Worm (Caenorhabditis elegans): ENCODE data around the gene gfm-1.
A peak's percentile ranks its signal among the peaks of the same experiment; 100 is the strongest.

Gene gfm-1

DNA sequence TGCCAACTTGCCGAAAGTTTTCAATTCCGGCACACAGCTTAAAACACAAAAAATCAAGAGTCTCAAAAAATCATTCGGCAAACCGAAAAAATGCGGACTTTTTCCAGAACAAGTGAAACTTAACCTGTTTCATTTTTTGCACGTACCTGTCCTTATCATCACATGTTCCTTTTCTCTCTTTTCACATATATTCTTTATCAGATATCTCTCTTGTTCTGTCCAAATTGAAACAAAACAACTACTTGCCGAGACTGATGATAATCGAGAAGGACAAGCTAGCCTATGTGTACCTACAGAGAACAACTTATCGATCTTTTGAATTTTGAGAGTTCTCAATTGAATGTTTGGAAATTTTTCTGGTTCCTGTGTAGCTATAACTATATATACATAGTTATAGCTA, 32.7 kb downstream of the gfm-1 start (continued):
- no peak for TF ChIP-seq lin-39 (tag; optimal IDR thresholded peaks at IDR 0.05)
- no peak for TF ChIP-seq ets-5 (GFP tag; IDR thresholded peaks at IDR 0.05)
- TF ChIP-seq mef-2 (tag; optimal IDR thresholded peaks at IDR 0.05), result no peak
- no peak for TF ChIP-seq jun-1 (tag; optimal IDR thresholded peaks at IDR 0.05)
- no peak for TF ChIP-seq dsc-1 (tag; optimal IDR thresholded peaks at IDR 0.05)
- TF ChIP-seq fkh-4 (tag; optimal IDR thresholded peaks at IDR 0.05; ENCODE audit: borderline replicate concordance), result no peak
- no peak for TF ChIP-seq ceh-88 (GFP tag; IDR thresholded peaks at IDR 0.05)
- peak; percentile 8 for TF ChIP-seq tbx-2 (tag; optimal IDR thresholded peaks at IDR 0.05)
- TF ChIP-seq hlh-4 (tag; optimal IDR thresholded peaks at IDR 0.05), result no peak
- peak in 1 of 2 experiments; percentile 10 for TF ChIP-seq lsy-2 (tag; optimal IDR thresholded peaks at IDR 0.05)
- no peak for TF ChIP-seq zag-1 (tag; optimal IDR thresholded peaks at IDR 0.05)
- TF ChIP-seq pqm-1 (tag; optimal IDR thresholded peaks at IDR 0.05), result no peak
- TF ChIP-seq sup-37 (GFP tag; optimal IDR thresholded peaks at IDR 0.05), result no peak
- no peak for TF ChIP-seq Y116A8C.19 (tag; optimal IDR thresholded peaks at IDR 0.05; ENCODE audit: borderline replicate concordance)
- TF ChIP-seq lin-14 (GFP tag; optimal IDR thresholded peaks at IDR 0.05), result no peak
- TF ChIP-seq mab-9 (GFP tag; IDR thresholded peaks at IDR 0.05), result no peak
- no peak for TF ChIP-seq alr-1 (tag; optimal IDR thresholded peaks at IDR 0.05; ENCODE audit: borderline replicate concordance)
- peak; percentile 12 for TF ChIP-seq nhr-20 (tag; optimal IDR thresholded peaks at IDR 0.05)
- TF ChIP-seq pax-3 (tag; optimal IDR thresholded peaks at IDR 0.05), result no peak
- TF ChIP-seq unc-62 (GFP tag; optimal IDR thresholded peaks at IDR 0.05), result no peak
- TF ChIP-seq nhr-12 (tag; optimal IDR thresholded peaks at IDR 0.05), result no peak

ce11 chrII:13152409-13152808, 35.1 kb downstream of the gfm-1 start:
- TF ChIP-seq aly-2 (tag; optimal IDR thresholded peaks at IDR 0.05), result no peak
- no peak for TF ChIP-seq sox-4 (tag; optimal IDR thresholded peaks at IDR 0.05)
- TF ChIP-seq nhr-12 (tag; optimal IDR thresholded peaks at IDR 0.05), result no peak
- TF ChIP-seq hlh-4 (tag; optimal IDR thresholded peaks at IDR 0.05), result no peak
- no peak for TF ChIP-seq F16B12.6 (tag; optimal IDR thresholded peaks at IDR 0.05)
- TF ChIP-seq rnt-1 (tag; optimal IDR thresholded peaks at IDR 0.05), result no peak
- TF ChIP-seq nhr-11 (tag; optimal IDR thresholded peaks at IDR 0.05), result no peak
- no peak for TF ChIP-seq ceh-82 (tag; optimal IDR thresholded peaks at IDR 0.05)
- no peak for TF ChIP-seq irx-1 (tag; optimal IDR thresholded peaks at IDR 0.05)
- TF ChIP-seq dpl-1 (GFP tag; optimal IDR thresholded peaks at IDR 0.05), result no peak
- no peak for TF ChIP-seq ces-1 (GFP tag; optimal IDR thresholded peaks at IDR 0.05)
- TF ChIP-seq unc-30 (tag; optimal IDR thresholded peaks at IDR 0.05), result no peak

DNA sequence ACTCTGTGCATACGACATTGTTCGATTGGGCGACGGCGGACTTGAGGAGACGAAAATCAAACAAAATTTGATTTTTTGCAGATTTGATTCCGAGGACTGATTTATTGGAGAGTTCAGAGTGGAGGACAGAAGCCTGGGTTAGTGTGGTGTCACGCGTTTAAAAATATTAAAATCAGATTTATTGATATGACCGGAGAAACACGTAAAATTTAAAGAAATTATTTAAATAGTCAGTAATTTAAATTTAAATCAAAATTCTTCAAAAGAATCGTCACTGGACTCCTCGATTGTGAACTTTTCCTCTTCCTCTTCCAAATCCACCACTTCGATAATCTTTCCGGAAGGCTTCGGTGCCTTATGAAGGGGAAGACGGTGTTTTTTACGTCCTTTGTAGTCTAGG, 36.0 kb downstream of the gfm-1 start, which contains the start of gene spe-18:
TSS of gene spe-18 (minus strand) at position 101 of the 400 bp plus-strand sequence.
- TF ChIP-seq efl-1 (optimal IDR thresholded peaks at IDR 0.05) (no peak), efl-1 (GFP tag; optimal IDR thresholded peaks at IDR 0.05 in 1 of 2) (peak in 1 of 2 experiments; percentile 46), ceh-63 (GFP tag; optimal IDR thresholded peaks at IDR 0.05) (no peak)

- TF ChIP-seq lin-35 (GFP tag; optimal IDR thresholded peaks at IDR 0.05) (no peak), dpl-1 (GFP tag; optimal IDR thresholded peaks at IDR 0.05) (peak in 1 of 3 experiments; percentile 15), nhr-12 (tag; optimal IDR thresholded peaks at IDR 0.05) (no peak), fkh-8 (tag; optimal IDR thresholded peaks at IDR 0.05) (no peak), mdl-1 (tag; optimal IDR thresholded peaks at IDR 0.05) (no peak), unc-130 (tag; optimal IDR thresholded peaks at IDR 0.05) (no peak), efl-1 (optimal IDR thresholded peaks at IDR 0.05) (no peak), efl-1 (GFP tag; optimal IDR thresholded peaks at IDR 0.05 in 1 of 2) (peak in 1 of 2 experiments; percentile 4), ama-1 (optimal IDR thresholded peaks at IDR 0.05) (no peak), hlh-17 (GFP tag; optimal IDR thresholded peaks at IDR 0.05; ENCODE audit: borderline replicate concordance) (no peak), ceh-88 (GFP tag; IDR thresholded peaks at IDR 0.05) (no peak), fkh-4 (tag; optimal IDR thresholded peaks at IDR 0.05; ENCODE audit: borderline replicate concordance) (no peak), dsc-1 (tag; optimal IDR thresholded peaks at IDR 0.05) (no peak), pag-3 (tag; optimal IDR thresholded peaks at IDR 0.05; ENCODE audit: borderline replicate concordance, insufficient read depth) (no peak), sox-4 (tag; optimal IDR thresholded peaks at IDR 0.05) (no peak), swsn-7 (tag; optimal IDR thresholded peaks at IDR 0.05) (no peak)
These were observed 38.8 kb downstream of the gfm-1 start for ce11 chrII:13156071-13156470.
